Fruit fly (Drosophila melanogaster) whole organism, prepupa: ENCODE data around the gene Arp10.

Experiments
- CG10631 ChIP-seq: fragments of 200-800 bp; sonication (Bioruptor generic); optimal IDR thresholded peaks from 2 replicates; lab custom pipeline; 2016; ENCODE audit warnings: missing biosample characterization, missing genetic modification characterization
- CG11902 ChIP-seq: fragments of 200-800 bp; sonication (Bioruptor generic); optimal IDR thresholded peaks from 3 replicates; lab custom pipeline; 2016; ENCODE audit warnings: missing biosample characterization, missing genetic modification characterization
- CG15336 ChIP-seq: fragments of 200-800 bp; sonication (Bioruptor generic); IDR thresholded peaks from 2 replicates; pipeline ENCODE4 v1.3.6; 2022; ENCODE audit warnings: missing biosample characterization, missing genetic modification characterization
- CG1621 ChIP-seq: fragments of 200-800 bp; sonication (Bioruptor generic); optimal IDR thresholded peaks from 3 replicates; lab custom pipeline; 2018; ENCODE audit warnings: missing biosample characterization, mild to moderate bottlenecking, missing genetic modification characterization
- CG31627 ChIP-seq: fragments of 200-800 bp; sonication (Bioruptor generic); optimal IDR thresholded peaks from 3 replicates; lab custom pipeline; 2016; ENCODE audit warnings: missing biosample characterization, missing genetic modification characterization
- CG32006 ChIP-seq: fragments of 200-800 bp; sonication (Bioruptor generic); optimal IDR thresholded peaks from 3 replicates; lab custom pipeline; 2017; ENCODE audit warnings: missing biosample characterization, mild to moderate bottlenecking, missing genetic modification characterization
- CG4318 ChIP-seq: fragments of 200-800 bp; sonication (Bioruptor generic); optimal IDR thresholded peaks from 3 replicates; lab custom pipeline; 2017; ENCODE audit warnings: missing biosample characterization, mild to moderate bottlenecking, missing genetic modification characterization
- CG6163 ChIP-seq: fragments of 200-800 bp; sonication (Bioruptor generic); IDR thresholded peaks from 3 replicates; pipeline ENCODE4 v1.3.6; 2022; ENCODE audit warnings: missing biosample characterization, missing genetic modification characterization
- CG6792 ChIP-seq: fragments of 200-800 bp; sonication (Bioruptor generic); optimal IDR thresholded peaks from 3 replicates; lab custom pipeline; 2016; ENCODE audit warnings: missing biosample characterization, missing genetic modification characterization
- CG6808 ChIP-seq: fragments of 200-800 bp; sonication (Bioruptor generic); optimal IDR thresholded peaks from 3 replicates; lab custom pipeline; 2017; ENCODE audit warnings: missing biosample characterization, missing genetic modification characterization, mild to moderate bottlenecking, moderate library complexity, missing genetic modification reagents
- CG8119 ChIP-seq: fragments of 200-800 bp; sonication (Bioruptor generic); IDR thresholded peaks from 3 replicates; pipeline ENCODE4 v1.3.6; 2022; ENCODE audit warnings: missing biosample characterization, missing genetic modification characterization
- CG8632 ChIP-seq: fragments of 200-800 bp; sonication (Bioruptor generic); optimal IDR thresholded peaks from 3 replicates; lab custom pipeline; 2016; ENCODE audit warnings: missing biosample characterization, missing genetic modification characterization
- CG9139 ChIP-seq: fragments of 200-800 bp; sonication (Bioruptor generic); optimal IDR thresholded peaks from 3 replicates; lab custom pipeline; 2017; ENCODE audit warnings: missing biosample characterization, mild to moderate bottlenecking, missing genetic modification characterization
- Eip78C ChIP-seq: fragments of 200-800 bp; sonication (Bioruptor generic); peaks from one replicate; lab custom pipeline; 2016; ENCODE audit warnings: missing biosample characterization, missing genetic modification characterization
- Ets21C ChIP-seq: fragments of 200-800 bp; sonication (Bioruptor generic); optimal IDR thresholded peaks from 3 replicates; lab custom pipeline; 2016; ENCODE audit warnings: missing biosample characterization, missing genetic modification characterization
- Hr38 ChIP-seq: sonication (Bioruptor generic); optimal IDR thresholded peaks from 2 replicates; lab custom pipeline; 2016; ENCODE audit warnings: missing biosample characterization, missing genetic modification characterization
- Hr39 ChIP-seq: fragments of 200-800 bp; sonication (Bioruptor generic); optimal IDR thresholded peaks from 2 replicates; lab custom pipeline; 2016; ENCODE audit warnings: missing biosample characterization, missing genetic modification characterization
- Met ChIP-seq: fragments of 200-800 bp; sonication (Bioruptor generic); optimal IDR thresholded peaks from 3 replicates; lab custom pipeline; 2016; ENCODE audit warnings: missing biosample characterization, missing genetic modification characterization
- Sox102F ChIP-seq: fragments of 200-800 bp; sonication (Bioruptor generic); optimal IDR thresholded peaks from 2 replicates; lab custom pipeline; 2016; ENCODE audit warnings: missing biosample characterization, mild to moderate bottlenecking, missing genetic modification characterization
- Sox14 ChIP-seq: fragments of 200-800 bp; sonication (Bioruptor generic); optimal IDR thresholded peaks from 3 replicates; lab custom pipeline; 2016; ENCODE audit warnings: missing biosample characterization, missing genetic modification characterization
- achi ChIP-seq: fragments of 200-800 bp; sonication (Bioruptor generic); optimal IDR thresholded peaks from 3 replicates; lab custom pipeline; 2016; ENCODE audit warnings: missing biosample characterization, missing genetic modification characterization
- dac ChIP-seq: fragments of 200-800 bp; sonication (Bioruptor generic); optimal IDR thresholded peaks from 2 replicates; lab custom pipeline; 2017; ENCODE audit warnings: missing biosample characterization, mild to moderate bottlenecking, missing genetic modification characterization
- dsx ChIP-seq: fragments of 200-800 bp; optimal IDR thresholded peaks from 3 replicates; lab custom pipeline; 2019; ENCODE audit warnings: missing biosample characterization, mild to moderate bottlenecking, missing genetic modification characterization, moderate library complexity; ENCODE audit not compliant: poor library complexity, severe bottlenecking
- eg ChIP-seq: fragments of 200-800 bp; sonication (Bioruptor generic); IDR thresholded peaks from 3 replicates; pipeline ENCODE4 v1.3.6; 2022; ENCODE audit warnings: missing biosample characterization, missing genetic modification characterization
- esn ChIP-seq: fragments of 200-800 bp; sonication (Bioruptor generic); optimal IDR thresholded peaks from 2 replicates; lab custom pipeline; 2016; ENCODE audit warnings: missing biosample characterization, mild to moderate bottlenecking, missing genetic modification characterization, moderate library complexity
- fd59A ChIP-seq: fragments of 200-800 bp; sonication (Bioruptor generic); optimal IDR thresholded peaks from 2 replicates; lab custom pipeline; 2017; ENCODE audit warnings: missing biosample characterization, mild to moderate bottlenecking, missing genetic modification characterization, missing genetic modification reagents
- fkh ChIP-seq: fragments of 200-800 bp; sonication (Bioruptor generic); optimal IDR thresholded peaks from 3 replicates; lab custom pipeline; 2017; ENCODE audit warnings: missing biosample characterization, mild to moderate bottlenecking, missing genetic modification characterization, moderate library complexity
- lz ChIP-seq: fragments of 200-800 bp; sonication (Bioruptor generic); optimal IDR thresholded peaks from 3 replicates; lab custom pipeline; 2016; ENCODE audit warnings: missing biosample characterization, missing genetic modification characterization
- spab ChIP-seq: fragments of 200-800 bp; sonication (Bioruptor generic); optimal IDR thresholded peaks from 2 replicates; lab custom pipeline; 2017; ENCODE audit warnings: missing biosample characterization, mild to moderate bottlenecking, missing genetic modification characterization, missing genetic modification reagents
- ss ChIP-seq, 2 experiments: fragments of 200-800 bp; sonication (Bioruptor generic); optimal IDR thresholded peaks; 2 replicates in 1 of 2; 3 replicates in 1 of 2; lab custom pipeline; 2017 to 2018; ENCODE audit warnings: mild to moderate bottlenecking in 2 of 2, missing biosample characterization in 2 of 2, missing genetic modification characterization in 2 of 2, moderate library complexity in 1 of 2
- topi ChIP-seq: fragments of 200-800 bp; sonication (Bioruptor generic); optimal IDR thresholded peaks from 3 replicates; lab custom pipeline; 2016; ENCODE audit warnings: missing biosample characterization, missing genetic modification characterization

The Arp10 gene

dm6 chrX:19651757-19652419, 5.9 kb upstream of the Arp10 start, which contains the start of the genes Ranbp21 and Elys (continued):
- TF ChIP-seq CG1621 (tag; lab: Kevin White, UChicago) (peak; percentile 5), CG10631 (GFP tag; lab: Kevin White, UChicago) (no peak), Hr39 (GFP tag; lab: Kevin White, UChicago) (peak; percentile 76), CG32006 (GFP tag; lab: Kevin White, UChicago) (no peak), CG8632 (GFP tag; lab: Kevin White, UChicago) (no peak), CG8119 (GFP tag; lab: Robert Waterston, UW) (no peak), fd59A (GFP tag; lab: Kevin White, UChicago) (no peak), Met (GFP tag; lab: Kevin White, UChicago) (no peak), Sox102F (GFP tag; lab: Kevin White, UChicago) (no peak), Ets21C (GFP tag; lab: Kevin White, UChicago) (peak; percentile 56), dsx (GFP tag; lab: Kevin White, UChicago) (no peak), esn (GFP tag; lab: Kevin White, UChicago) (peak; percentile 58), CG6792 (no peak), CG9139 (GFP tag; lab: Kevin White, UChicago) (no peak), CG15336 (GFP tag; lab: Robert Waterston, UW) (no peak), Hr38 (no peak), CG11902 (GFP tag; lab: Kevin White, UChicago) (no peak)

- peak; percentile 61 for TF ChIP-seq Sox14 (GFP tag; lab: Kevin White, UChicago)
- TF ChIP-seq CG31627 (GFP tag; lab: Kevin White, UChicago): peak; percentile 21
- TF ChIP-seq Eip78C: peak; percentile 68
- no peak for TF ChIP-seq dac (GFP tag; lab: Kevin White, UChicago)
- TF ChIP-seq achi (GFP tag; lab: Kevin White, UChicago): peak; percentile 100
- TF ChIP-seq CG6163: peak; percentile 34; the same call in 1 of the 3 replicates
- TF ChIP-seq CG4318: no peak
- TF ChIP-seq eg (GFP tag; lab: Robert Waterston, UW): 0 out of 3 replicates have a peak, but pooled peaks have one; percentile 8
- TF ChIP-seq CG1621 (tag; lab: Kevin White, UChicago): peak; percentile 3
- TF ChIP-seq fd59A (GFP tag; lab: Kevin White, UChicago): no peak
- TF ChIP-seq, all 60 proteins: peak for 7
Measured at dm6 chrX:19642819-19643504, 3.0 kb downstream of the Arp10 start, which contains the start of the genes CG12237 and Sec61gamma. Gene CG12237 (minus strand): TSS chrX:19642869. Gene Sec61gamma (plus strand): TSS chrX:19643327.

DNA sequence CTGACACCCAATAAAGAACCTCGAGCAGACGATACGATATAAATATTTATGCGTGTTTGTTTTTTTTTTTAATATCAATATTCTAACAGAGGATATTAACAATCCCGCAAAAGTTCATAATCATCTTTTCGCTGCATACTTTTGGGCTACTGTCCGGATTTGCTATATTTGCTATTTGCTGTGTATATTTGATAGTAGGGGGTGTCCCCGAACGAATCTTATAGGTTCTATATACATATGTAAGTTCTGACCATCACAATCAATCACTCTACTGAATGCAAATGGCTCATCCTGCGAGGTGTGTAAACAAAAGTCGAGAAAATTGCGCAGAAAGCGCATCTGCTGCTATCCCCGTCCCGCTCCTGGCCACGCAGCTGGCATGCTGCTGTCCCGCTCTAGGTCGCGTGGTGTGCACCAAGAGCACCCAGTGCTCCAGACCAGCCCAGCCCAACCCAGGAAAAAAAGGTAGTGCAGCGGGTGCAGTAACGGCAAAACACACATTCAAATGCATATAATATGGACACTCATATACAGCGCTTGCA, 5.2 kb downstream of the Arp10 start:
- peak; percentile 68 for TF ChIP-seq Eip78C
- no peak for TF ChIP-seq Hr39 (GFP tag; lab: Kevin White, UChicago)
- TF ChIP-seq CG32006 (GFP tag; lab: Kevin White, UChicago): no peak
- no peak for TF ChIP-seq lz
- peak in 1 of 2 experiments; percentile 20 for TF ChIP-seq ss (GFP tag; optimal IDR thresholded peaks at IDR 0.05; lab: Kevin White, UChicago)
- no peak for TF ChIP-seq CG6792
- no peak for TF ChIP-seq spab
- no peak for TF ChIP-seq topi (GFP tag; lab: Kevin White, UChicago)

DNA sequence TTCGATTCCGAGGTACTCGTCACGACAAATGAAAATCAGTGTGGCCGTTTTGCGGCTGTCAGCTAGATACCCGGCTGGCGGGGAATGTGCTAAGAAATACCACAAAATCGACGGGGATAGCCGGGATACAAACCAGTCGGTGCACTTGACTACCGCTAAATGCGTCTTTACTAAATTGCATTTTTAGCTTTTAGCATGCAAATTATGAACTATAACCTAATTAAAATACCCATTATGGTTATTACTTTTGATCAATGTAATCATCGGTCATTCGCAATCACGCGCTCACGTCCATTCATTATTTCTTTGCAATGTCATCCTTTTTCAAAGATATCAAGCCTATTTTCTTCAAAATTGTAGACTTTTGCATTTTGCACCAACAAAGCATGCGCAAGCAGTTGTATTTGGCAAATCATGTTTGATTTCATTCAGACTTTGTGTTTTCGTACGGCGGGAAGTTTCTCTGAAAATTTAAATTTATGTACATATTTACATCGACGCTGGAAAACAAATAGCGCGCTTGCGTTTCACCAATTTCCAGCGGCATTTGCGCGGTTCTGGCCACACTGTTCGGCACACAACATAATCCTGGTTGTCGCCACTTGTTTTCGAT, 7.5 kb downstream of the Arp10 start, which contains the start of gene Rcd-1:
Rcd-1 (plus strand) TSS at position 440 of the 613 bp plus-strand sequence.
- TF ChIP-seq ss (GFP tag; optimal IDR thresholded peaks at IDR 0.05; lab: Kevin White, UChicago): peak in 1 of 2 experiments; percentile 12
- peak; percentile 68 for TF ChIP-seq Eip78C
- peak; percentile 90 for TF ChIP-seq fkh (GFP tag; lab: Kevin White, UChicago)
- TF ChIP-seq topi (GFP tag; lab: Kevin White, UChicago): no peak
- TF ChIP-seq CG8632 (GFP tag; lab: Kevin White, UChicago): no peak
- TF ChIP-seq CG6808: no peak
- TF ChIP-seq, all 60 proteins: peak for 3
